Worm (Caenorhabditis elegans): ENCODE data around the gene F09E5.7.

The F09E5.7 gene

DNA sequence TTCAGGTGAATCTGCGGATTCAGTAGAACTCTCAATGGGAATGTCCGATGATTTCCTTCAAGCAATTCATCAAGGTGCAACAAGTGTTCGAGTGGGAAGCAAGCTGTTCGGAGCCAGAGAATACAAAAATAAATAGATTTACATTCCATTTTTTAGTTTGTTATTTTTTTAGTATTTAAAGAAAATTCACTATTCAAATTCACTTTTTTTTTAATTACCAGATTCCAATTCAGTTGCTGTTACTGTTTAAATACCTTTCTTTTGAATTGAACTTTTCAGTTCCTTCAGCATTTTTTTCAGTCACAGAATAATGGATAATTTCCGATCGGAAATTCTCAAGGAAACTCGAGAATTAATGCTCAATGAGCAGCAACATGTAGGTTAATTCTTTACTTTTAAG lies at the start of gene F09E5.7:
F09E5.7 (plus strand) TSS at position 301 of the 400 bp plus-strand sequence.
- no peak for TF ChIP-seq unc-62 (GFP tag; optimal IDR thresholded peaks at IDR 0.05)

DNA sequence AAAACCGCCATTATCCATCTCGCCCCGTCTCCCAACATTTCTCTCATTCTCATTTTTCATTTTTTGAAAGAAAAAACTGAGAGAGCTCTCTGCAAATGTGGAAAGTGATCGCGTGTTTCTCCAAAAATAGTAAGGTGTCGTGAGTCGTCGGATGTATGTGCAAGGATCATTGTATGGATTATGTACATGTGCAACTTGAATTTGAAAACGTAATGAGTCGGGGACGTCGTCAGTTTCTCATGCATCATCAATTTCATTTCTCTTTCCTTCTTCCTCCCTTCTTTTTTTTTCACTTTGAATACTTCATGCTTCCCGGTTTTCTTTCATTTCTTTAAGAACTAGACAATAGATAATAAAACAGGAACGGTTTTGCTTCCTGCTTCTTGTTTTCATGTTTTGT lies 46.8 kb upstream of the F09E5.7 start:
- no peak for TF ChIP-seq unc-62 (GFP tag; optimal IDR thresholded peaks at IDR 0.05)

DNA sequence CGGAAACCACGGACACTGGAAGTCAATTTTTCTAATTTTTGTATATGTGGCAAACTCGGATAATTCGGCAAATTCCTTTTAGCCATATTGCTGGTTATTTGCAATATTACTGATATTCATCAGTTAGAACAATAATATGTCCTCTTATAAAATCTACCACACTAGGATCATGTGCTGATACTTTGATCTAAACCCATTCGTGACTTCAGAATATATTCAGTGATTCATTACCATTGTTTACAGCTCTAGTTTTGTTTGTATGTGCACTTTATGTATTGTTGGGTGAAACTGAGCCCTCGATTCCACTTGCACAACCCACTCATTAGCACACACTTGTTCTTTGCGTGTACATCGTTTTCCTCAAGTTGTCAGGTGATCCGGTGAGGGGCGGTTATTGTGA lies 45.7 kb upstream of the F09E5.7 start:
- no peak for TF ChIP-seq unc-62 (GFP tag; optimal IDR thresholded peaks at IDR 0.05)

DNA sequence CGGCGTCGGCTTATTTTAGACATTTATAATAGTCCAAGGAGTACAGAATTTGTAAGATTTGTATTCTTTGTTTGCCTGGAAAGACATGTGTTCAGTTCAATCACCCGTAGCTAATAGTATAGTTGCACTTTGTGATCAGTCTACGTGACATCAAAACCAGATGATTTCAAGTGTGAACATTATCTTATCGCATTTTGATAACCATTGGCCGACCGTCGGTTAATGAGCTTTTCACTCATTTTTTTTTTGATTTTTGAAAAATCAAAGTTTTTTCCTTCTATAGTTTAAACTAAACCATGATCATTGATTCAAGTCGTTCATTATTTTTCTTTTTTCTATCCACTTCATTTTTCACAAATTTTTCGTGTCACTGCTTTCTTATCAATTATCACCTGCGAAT lies 44.7 kb upstream of the F09E5.7 start:
- no peak for TF ChIP-seq unc-62 (GFP tag; optimal IDR thresholded peaks at IDR 0.05)

DNA sequence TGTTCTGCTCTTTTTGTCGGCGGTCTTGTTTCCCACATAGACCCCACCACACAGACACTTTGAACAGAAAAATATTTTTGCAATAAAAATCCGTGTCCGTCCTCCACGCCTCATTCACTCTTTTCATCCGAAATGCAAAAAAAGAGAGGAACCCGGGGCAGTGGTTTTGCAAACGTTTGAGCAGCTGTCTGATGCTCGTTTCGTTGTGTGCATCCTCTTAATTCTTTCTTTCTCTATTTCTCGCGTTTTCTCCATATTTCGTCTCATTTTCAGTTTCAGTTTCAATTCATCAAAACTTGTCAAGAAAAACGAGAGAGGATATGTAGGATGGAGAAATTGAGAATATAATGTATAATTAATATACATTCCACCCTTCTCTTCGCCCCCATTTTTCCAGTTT lies 42.9 kb upstream of the F09E5.7 start:
- no peak for TF ChIP-seq unc-62 (GFP tag; optimal IDR thresholded peaks at IDR 0.05)

DNA sequence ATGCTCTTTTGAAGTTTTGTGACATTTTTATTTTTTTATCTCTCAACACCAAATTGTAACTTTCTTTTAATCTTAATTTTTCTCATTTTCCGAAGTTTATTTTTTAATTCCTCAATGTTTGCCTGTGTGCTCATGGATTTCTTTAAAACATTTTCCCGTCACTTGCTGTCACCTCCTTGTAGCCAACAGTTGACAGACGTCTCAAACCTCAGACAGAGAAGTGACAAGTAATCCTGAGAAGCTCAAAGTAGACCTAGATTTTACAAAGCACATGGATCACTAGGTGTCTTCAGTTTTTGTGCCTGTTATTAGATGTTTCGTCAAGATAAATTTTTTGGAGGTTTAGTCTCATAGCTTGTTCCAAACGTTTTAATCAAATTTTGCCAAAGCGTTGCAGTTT lies 42.2 kb upstream of the F09E5.7 start:
- TF ChIP-seq unc-62 (GFP tag; optimal IDR thresholded peaks at IDR 0.05) = no peak

DNA sequence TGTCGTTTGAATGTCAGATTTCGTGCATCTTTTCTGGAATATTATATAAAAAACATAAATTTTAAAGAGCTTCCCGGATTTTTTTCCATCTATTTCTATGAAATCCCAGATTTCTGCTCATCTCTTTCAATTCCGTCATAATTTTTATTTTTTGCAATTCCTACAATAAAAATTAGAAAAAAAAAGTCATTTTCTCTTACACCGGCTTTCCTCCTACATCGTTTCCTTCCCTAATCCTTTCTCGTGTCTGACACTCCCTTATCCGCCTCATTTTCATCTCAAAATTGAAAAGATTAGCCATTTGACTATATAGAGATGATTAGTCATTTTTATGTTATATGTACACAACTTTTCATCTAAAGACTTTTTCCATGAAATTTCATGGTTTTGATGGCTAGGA lies 41.1 kb upstream of the F09E5.7 start:
- TF ChIP-seq unc-62 (GFP tag; optimal IDR thresholded peaks at IDR 0.05) = no peak

DNA sequence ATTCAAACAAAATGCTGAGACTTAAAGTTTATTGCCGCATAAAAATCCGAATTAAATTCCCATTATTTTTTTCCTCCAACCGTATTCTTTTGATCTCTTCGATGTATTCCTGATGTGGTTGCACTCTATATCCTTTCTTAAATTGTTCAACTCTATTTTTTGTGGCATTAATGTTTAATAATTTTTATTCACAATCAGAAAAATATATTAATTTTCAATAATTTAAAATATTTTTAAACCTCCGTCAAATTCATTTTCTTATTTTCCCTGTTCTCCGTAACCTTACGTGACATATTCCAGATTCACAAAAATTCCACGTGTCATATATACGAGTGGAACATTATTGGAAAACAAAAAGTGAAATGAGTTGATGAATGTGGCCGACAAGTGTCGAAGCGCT lies 40.2 kb upstream of the F09E5.7 start, which contains the start of gene gcy-12:
gcy-12 (plus strand) TSS at position 301 of the 400 bp plus-strand sequence.
- TF ChIP-seq unc-62 (GFP tag; optimal IDR thresholded peaks at IDR 0.05) = no peak

DNA sequence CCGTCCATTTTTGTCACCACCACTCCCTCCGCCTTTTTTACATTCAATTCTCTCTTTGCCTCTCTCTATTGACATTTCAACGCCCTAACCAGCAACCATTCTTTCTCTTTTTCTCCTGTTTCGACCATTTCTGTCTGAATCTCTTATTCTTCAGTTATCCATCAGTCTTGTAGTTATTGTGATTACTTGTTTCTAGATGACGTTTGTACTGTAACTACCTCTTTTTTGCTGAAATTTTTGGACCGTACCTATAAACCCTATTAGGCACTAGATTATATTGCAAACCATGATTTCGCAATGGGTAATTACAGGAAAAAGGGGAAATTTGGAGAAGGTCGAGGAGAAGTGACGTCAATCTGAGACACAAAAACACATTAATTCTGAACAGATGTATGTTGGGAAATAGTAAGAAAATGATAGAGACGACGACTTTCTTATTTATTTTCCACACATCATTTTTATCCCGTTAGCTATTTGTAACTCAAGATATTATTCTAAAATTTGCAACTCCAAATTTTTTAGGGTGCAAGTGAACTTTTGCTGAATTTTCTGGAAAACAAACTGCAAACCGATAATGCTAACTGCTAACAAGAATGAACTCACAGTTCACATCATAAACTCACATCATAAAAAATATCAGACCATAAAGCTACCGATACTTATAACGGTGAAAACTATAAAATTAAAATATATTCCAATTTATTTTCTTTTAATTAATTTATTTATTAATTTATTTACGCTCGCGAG lies 31.5 kb upstream of the F09E5.7 start:
- TF ChIP-seq unc-62 (GFP tag; optimal IDR thresholded peaks at IDR 0.05) = no peak

DNA sequence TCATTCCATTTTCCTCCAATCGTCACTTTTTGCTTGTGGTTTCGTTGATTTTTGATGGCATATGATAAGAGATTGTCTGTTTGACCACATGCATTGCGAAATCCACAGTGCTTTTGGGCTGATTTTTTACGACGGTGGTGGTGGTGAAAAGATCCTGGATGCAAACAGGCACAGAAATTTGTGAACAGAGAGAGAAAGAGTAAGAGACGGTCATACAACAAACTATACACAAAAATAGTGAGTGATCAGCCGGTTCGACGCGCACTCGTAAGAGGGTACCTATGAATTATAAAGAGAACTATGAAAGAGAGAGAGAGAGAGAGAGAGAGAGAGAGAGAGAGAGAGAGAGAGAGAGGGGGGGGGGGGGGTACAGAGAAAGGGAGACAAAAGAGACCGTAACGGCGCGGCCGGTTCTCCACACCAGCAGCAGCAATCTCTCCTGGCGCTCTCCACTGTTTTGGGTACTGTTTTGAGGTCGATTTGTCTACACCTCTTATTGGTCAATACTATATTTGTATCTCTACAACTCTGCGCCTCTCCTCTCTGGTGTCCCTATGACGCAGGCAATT lies 30.1 kb upstream of the F09E5.7 start:
- no peak for TF ChIP-seq unc-62 (GFP tag; optimal IDR thresholded peaks at IDR 0.05)

DNA sequence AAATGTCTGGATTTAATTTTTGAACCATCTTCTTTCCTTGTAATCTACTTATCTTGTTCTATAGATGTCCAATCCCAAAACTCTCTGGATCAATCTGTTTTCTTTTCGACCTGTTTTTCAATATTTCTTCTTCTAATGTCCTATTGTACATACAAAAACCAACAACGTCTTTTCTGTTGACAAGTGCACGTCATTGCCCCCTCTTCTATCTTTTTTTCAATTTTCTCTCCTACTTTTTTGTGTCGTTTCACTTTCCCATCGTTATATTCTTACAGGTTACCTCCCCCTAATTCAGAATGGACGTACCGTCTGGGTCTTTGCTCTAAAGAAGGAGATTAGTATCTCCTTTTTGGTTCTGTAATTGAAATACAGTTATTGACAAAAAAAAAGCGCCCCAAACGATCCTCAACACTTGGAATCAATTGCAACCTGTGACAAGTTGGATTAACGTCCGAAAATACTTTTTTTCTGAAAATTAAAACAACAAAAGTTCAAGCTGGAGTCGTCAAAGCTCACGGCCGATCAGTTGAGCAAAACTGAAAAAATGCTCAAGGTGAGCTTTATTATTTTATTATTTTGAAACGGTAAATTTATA lies 29.1 kb upstream of the F09E5.7 start, which contains the start of gene vhp-1:
vhp-1 (plus strand) TSS at position 545 of the 595 bp plus-strand sequence.
- no peak for TF ChIP-seq unc-62 (GFP tag; optimal IDR thresholded peaks at IDR 0.05)

DNA sequence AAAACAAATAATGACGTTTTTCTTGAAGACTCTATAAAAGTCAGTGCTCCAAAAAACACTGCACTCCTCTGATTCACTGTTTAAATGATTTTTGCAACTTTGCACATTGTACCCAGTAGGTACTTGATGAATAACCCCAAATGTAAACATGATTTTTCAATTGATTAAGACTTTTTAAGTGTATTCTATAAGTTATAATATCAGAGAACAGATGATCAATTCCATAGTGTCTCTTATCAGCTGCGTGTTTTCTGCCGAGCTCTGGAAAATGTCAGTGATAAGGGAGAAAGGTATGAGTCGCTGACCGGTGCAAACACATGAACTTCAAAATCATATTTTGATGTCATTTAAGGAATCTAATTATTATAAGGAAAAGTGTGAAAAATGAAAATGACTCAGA lies 28.1 kb upstream of the F09E5.7 start:
- TF ChIP-seq unc-62 (GFP tag; optimal IDR thresholded peaks at IDR 0.05) = no peak

DNA sequence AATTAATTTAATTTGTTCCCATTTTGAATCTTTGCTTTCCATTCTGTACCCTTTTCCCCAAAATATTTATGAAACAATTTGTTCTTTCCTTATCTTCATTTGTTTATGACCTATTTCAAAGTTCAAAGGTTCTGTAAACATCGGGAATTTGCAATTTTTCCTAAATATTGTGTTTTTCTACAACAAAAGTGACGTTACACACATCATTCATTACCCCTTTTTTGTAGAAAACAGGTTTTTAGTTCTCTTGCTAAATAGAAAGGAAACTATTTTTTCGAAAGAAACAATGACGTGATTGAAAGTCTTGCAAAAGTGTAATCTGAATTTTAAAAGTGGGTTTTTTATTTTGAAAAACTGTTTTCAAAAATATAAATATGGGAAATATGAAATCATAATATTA lies 27.2 kb upstream of the F09E5.7 start:
- no peak for TF ChIP-seq unc-62 (GFP tag; optimal IDR thresholded peaks at IDR 0.05)

DNA sequence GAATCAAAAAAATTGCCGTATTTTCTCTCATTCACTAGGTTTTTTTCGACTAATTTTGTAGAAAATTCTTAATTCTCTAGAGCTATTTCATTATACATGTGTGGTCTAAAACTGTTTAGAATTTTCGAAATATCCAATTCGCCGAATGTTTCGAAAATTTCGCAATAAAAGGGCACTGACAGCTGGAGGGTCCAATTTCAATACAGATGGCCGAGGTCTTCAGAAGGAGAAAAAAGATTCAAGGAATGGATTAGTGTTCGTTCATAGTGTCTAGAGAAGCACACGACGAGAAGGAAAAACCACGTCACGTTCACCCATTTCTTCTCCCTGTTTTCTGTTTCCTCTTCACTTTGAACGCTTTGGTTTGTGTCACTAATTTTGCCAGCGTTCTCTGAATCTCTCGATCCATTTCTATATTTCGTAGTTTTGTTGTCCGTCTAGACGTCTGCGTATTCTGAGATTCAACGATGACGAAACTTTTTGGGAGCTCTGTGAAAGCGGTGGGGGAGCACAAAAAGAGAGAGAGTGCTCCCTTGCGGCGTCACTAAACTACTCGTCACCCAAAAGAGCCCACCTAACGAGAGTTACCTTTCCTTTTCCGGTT lies 25.8 kb upstream of the F09E5.7 start:
- TF ChIP-seq unc-62 (GFP tag; optimal IDR thresholded peaks at IDR 0.05) = no peak

DNA sequence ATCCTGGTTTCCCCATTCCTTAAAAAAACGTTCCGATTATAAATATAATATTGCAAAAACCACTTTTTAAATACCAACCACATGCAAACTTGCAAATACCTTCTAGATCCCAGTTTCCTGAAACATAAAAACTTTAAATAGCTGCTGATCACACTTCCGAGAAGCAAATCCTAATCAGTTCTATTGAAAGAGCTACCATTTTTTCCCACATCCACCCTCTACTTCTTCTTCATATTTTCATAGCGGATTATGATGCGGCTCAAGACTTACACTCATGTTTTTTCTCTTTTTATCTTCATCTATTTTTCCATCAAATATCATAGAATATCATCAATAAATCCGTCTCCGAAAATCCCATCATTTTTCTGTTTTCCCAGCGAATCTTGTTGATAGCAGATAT lies 25.0 kb upstream of the F09E5.7 start:
- no peak for TF ChIP-seq unc-62 (GFP tag; optimal IDR thresholded peaks at IDR 0.05)

DNA sequence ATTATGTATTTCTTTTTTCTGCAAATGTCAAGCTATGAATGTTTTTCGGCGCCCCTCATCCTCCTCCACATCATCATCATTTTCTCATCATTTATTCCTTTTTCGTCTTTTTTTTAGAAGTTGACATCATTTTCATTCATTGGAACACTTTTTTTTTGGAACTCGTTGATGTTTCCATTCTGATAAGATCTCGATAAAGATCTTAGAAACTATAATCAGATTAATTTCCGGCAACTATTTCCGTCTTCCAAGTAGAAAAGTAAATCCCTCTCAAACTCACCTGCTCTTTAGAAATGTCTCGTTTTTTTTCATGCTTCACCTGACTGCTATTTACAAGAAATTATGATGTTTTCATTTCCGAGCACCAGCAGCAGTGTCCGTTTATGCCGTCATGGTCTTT lies 23.0 kb upstream of the F09E5.7 start:
- TF ChIP-seq unc-62 (GFP tag; optimal IDR thresholded peaks at IDR 0.05) = no peak

DNA sequence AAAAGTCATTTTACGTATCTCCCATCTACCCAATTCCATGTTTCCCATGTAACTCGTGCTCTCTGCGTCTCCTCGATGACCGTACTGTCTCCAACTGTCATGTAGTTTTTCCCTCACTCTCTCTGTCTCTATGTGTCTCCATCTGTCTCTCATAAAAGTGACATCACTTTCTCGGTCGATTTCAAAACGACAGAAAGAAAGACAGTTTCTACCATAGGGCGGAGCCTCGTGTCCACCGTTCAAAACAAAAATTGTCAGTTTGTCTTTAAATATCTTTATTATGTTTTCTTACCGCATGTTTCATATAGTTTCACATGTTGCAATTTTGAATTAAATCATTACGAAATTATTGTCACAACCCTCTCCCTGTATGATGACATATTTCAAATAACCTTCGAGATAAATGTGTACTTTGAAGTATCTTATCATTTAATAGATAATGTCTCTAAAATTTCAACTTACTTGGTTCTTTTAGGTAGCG lies 21.7 kb upstream of the F09E5.7 start:
- TF ChIP-seq unc-62 (GFP tag; optimal IDR thresholded peaks at IDR 0.05) = no peak

Measured in whole organism, dauer.